3 worm cellular contexts compared by ENCODE assay signal in genomic region chrIV:14091242-14091641, ce11.
TF ChIP-seq lines count a peak whose summit lies in the region.

TSS of gene noah-2 (plus strand) at chrIV:14091254.

TF ChIP-seq in whole organism, L1 larva, 84 proteins besides CTCF, POLR2A, EP300 and RAD21:
- TF ChIP-seq alr-1 (tag; optimal IDR thresholded peaks at IDR 0.05; lab: Kevin White, UChicago; ENCODE audit: borderline replicate concordance) (no peak), blmp-1 (tag; optimal IDR thresholded peaks at IDR 0.05; lab: Kevin White, UChicago) (peak; percentile 94)

TF ChIP-seq in whole organism, L3 larva, 47 proteins besides CTCF, POLR2A, EP300 and RAD21:
- TF ChIP-seq elt-3 (tag; optimal IDR thresholded peaks at IDR 0.05; lab: Kevin White, UChicago) (no peak), lin-15B (tag; optimal IDR thresholded peaks at IDR 0.05; lab: Kevin White, UChicago) (no peak), nhr-43 (tag; optimal IDR thresholded peaks at IDR 0.05; lab: Kevin White, UChicago; ENCODE audit: poor library complexity, severe bottlenecking) (peak; percentile 1), skn-1 (tag; optimal IDR thresholded peaks at IDR 0.05; lab: Kevin White, UChicago) (no peak), ceh-28 (tag; optimal IDR thresholded peaks at IDR 0.05; lab: Kevin White, UChicago) (no peak), lsy-12 (tag; optimal IDR thresholded peaks at IDR 0.05; lab: Kevin White, UChicago) (no peak), nhr-23 (tag; optimal IDR thresholded peaks at IDR 0.05; lab: Kevin White, UChicago) (peak; percentile 66), pqm-1 (tag; optimal IDR thresholded peaks at IDR 0.05; lab: Kevin White, UChicago) (no peak), ceh-16 (tag; optimal IDR thresholded peaks at IDR 0.05; lab: Kevin White, UChicago) (no peak), ama-1 (optimal IDR thresholded peaks at IDR 0.05; lab: Kevin White, UChicago) (peak; percentile 15), unc-39 (tag; optimal IDR thresholded peaks at IDR 0.05; lab: Kevin White, UChicago) (no peak), hmg-11 (tag; optimal IDR thresholded peaks at IDR 0.05; lab: Kevin White, UChicago) (no peak), ceh-9 (tag; optimal IDR thresholded peaks at IDR 0.05; lab: Kevin White, UChicago) (no peak)

TF ChIP-seq in whole organism, L4 larva, 104 proteins besides CTCF, POLR2A, EP300 and RAD21:
- TF ChIP-seq attf-4 (tag; optimal IDR thresholded peaks at IDR 0.05; lab: Kevin White, UChicago) = no peak
- TF ChIP-seq hmg-1.1 (GFP tag; IDR thresholded peaks at IDR 0.05; lab: Robert Waterston, UW) = no peak
- TF ChIP-seq arid-1 (GFP tag; conservative IDR thresholded peaks at IDR 0.05; lab: Robert Waterston, UW) = no peak
- no peak for TF ChIP-seq nhr-111 (GFP tag; optimal IDR thresholded peaks at IDR 0.05; lab: Kevin White, UChicago)
- peak; percentile 6 for TF ChIP-seq hlh-11 (tag; optimal IDR thresholded peaks at IDR 0.05; lab: Kevin White, UChicago)
- peak; percentile 10 for TF ChIP-seq hlh-30 (tag; optimal IDR thresholded peaks at IDR 0.05; lab: Kevin White, UChicago; ENCODE audit: insufficient read depth)
- no peak for TF ChIP-seq F37D6.2 (tag; optimal IDR thresholded peaks at IDR 0.05; lab: Kevin White, UChicago)
- TF ChIP-seq ztf-7 (tag; optimal IDR thresholded peaks at IDR 0.05; lab: Kevin White, UChicago) = no peak
- no peak for TF ChIP-seq T20F7.1 (GFP tag; optimal IDR thresholded peaks at IDR 0.05; lab: Kevin White, UChicago)
- TF ChIP-seq nhr-28 (tag; optimal IDR thresholded peaks at IDR 0.05; lab: Kevin White, UChicago) = peak; percentile 4
- no peak for TF ChIP-seq lin-15B (tag; optimal IDR thresholded peaks at IDR 0.05; lab: Kevin White, UChicago)
- peak; percentile 20 for TF ChIP-seq mxl-3 (GFP tag; optimal IDR thresholded peaks at IDR 0.05; lab: Kevin White, UChicago)

Comparison
In these comparisons a context has a peak if more than half of its experiments do, and no peak if none do; other contexts are left out.
1. Of the 29 proteins assayed by ChIP-seq in both whole organism, L4 larva and whole organism, L1 larva: peak only in whole organism, L4 larva: nhr-28; only in whole organism, L1 larva: none; in both: none; in neither: 28.